Worm (Caenorhabditis elegans) whole organism, late embryonic: ENCODE results near the gene dsb-1.

ENCODE experiments used
- C08G9.2 ChIP-seq: sonication (generic microtip); optimal IDR thresholded peaks from 2 replicates; lab custom pipeline; 2016; ENCODE audit warnings: mild to moderate bottlenecking, missing genetic modification characterization, moderate library complexity, missing compliant biosample characterization
- C38D4.7 ChIP-seq: fragments of 200-800 bp; sonication (Bioruptor generic); optimal IDR thresholded peaks from 2 replicates; lab custom pipeline; 2018; ENCODE audit warnings: mild to moderate bottlenecking, missing genetic modification characterization, moderate library complexity, missing compliant biosample characterization
- K02D7.2 ChIP-seq: sonication (generic microtip); optimal IDR thresholded peaks from 2 replicates; lab custom pipeline; 2017; ENCODE audit warnings: mild to moderate bottlenecking, missing genetic modification characterization, missing compliant biosample characterization
- K09A11.1 ChIP-seq: sonication (generic microtip); optimal IDR thresholded peaks from 2 replicates; lab custom pipeline; 2017; ENCODE audit warnings: antibody characterized with exemption, mild to moderate bottlenecking, missing genetic modification characterization, missing compliant biosample characterization; ENCODE audit not compliant: insufficient read depth
- T23F11.4 ChIP-seq: fragments of 200-800 bp; sonication (Bioruptor generic); optimal IDR thresholded peaks from 2 replicates; lab custom pipeline; 2018; ENCODE audit warnings: mild to moderate bottlenecking, missing genetic modification characterization, missing compliant biosample characterization
- ama-1 ChIP-seq: fragments of 150-350 bp; optimal IDR thresholded peaks from 2 replicates; lab custom pipeline; 2014
- ceh-14 ChIP-seq: sonication (generic microtip); optimal IDR thresholded peaks from 2 replicates; lab custom pipeline; 2016; ENCODE audit warnings: missing genotype, missing genetic modification characterization, missing compliant biosample characterization
- ceh-18 ChIP-seq: sonication (generic microtip); optimal IDR thresholded peaks from 2 replicates; lab custom pipeline; 2016; ENCODE audit warnings: missing genetic modification characterization, missing compliant biosample characterization
- ceh-19 ChIP-seq: fragments of 200-800 bp; sonication (Bioruptor generic); optimal IDR thresholded peaks from 2 replicates; lab custom pipeline; 2018; ENCODE audit warnings: mild to moderate bottlenecking, missing genetic modification characterization, missing compliant biosample characterization
- ceh-2 ChIP-seq: sonication (generic microtip); optimal IDR thresholded peaks from 2 replicates; lab custom pipeline; 2016; ENCODE audit warnings: missing genotype, missing genetic modification characterization, missing compliant biosample characterization
- ceh-22 ChIP-seq: sonication (generic microtip); optimal IDR thresholded peaks from 2 replicates; lab custom pipeline; 2017; ENCODE audit warnings: missing biosample characterization, missing genetic modification characterization
- ceh-24 ChIP-seq: sonication (generic microtip); optimal IDR thresholded peaks from 2 replicates; lab custom pipeline; 2016; ENCODE audit warnings: mild to moderate bottlenecking, missing genetic modification characterization, missing compliant biosample characterization
- ceh-30 ChIP-seq: fragments of 150-350 bp; optimal IDR thresholded peaks from 2 replicates; lab custom pipeline; 2014; ENCODE audit warnings: missing biosample characterization, missing genetic modification characterization
- ceh-31 ChIP-seq: sonication (generic microtip); optimal IDR thresholded peaks from 2 replicates; lab custom pipeline; 2016; ENCODE audit warnings: missing genetic modification characterization, missing compliant biosample characterization
- ceh-34 ChIP-seq: sonication (generic microtip); optimal IDR thresholded peaks from 2 replicates; lab custom pipeline; 2016; ENCODE audit warnings: mild to moderate bottlenecking, missing genetic modification characterization, missing compliant biosample characterization
- ceh-45 ChIP-seq: fragments of 200-800 bp; sonication (Bioruptor generic); IDR thresholded peaks from 2 replicates; pipeline ENCODE4 v1.3.6; 2022; ENCODE audit warnings: missing genetic modification reagents, missing genetic modification characterization, missing compliant biosample characterization
- ceh-48 ChIP-seq: sonication (generic microtip); optimal IDR thresholded peaks from 2 replicates; lab custom pipeline; 2016; ENCODE audit warnings: missing genetic modification characterization, inconsistent platforms, missing compliant biosample characterization
- che-1 ChIP-seq: sonication (generic microtip); optimal IDR thresholded peaks from 2 replicates; lab custom pipeline; 2016; ENCODE audit warnings: mild to moderate bottlenecking, missing genetic modification characterization, missing compliant biosample characterization
- dmd-4 ChIP-seq: sonication (generic microtip); optimal IDR thresholded peaks from 2 replicates; lab custom pipeline; 2016; ENCODE audit warnings: borderline replicate concordance, missing genetic modification characterization, missing compliant biosample characterization
- dve-1 ChIP-seq: sonication (generic microtip); optimal IDR thresholded peaks from 2 replicates; lab custom pipeline; 2017; ENCODE audit warnings: antibody characterized with exemption, mild to moderate bottlenecking, missing genetic modification characterization, missing compliant biosample characterization
- elt-2 ChIP-seq: sonication (generic microtip); optimal IDR thresholded peaks from 2 replicates; lab custom pipeline; 2016; ENCODE audit warnings: missing genetic modification reagents, missing genetic modification characterization, missing compliant biosample characterization
- elt-4 ChIP-seq: sonication (generic microtip); optimal IDR thresholded peaks from 2 replicates; lab custom pipeline; 2016; ENCODE audit warnings: missing genetic modification characterization, missing compliant biosample characterization
- fax-1 ChIP-seq: sonication (generic microtip); optimal IDR thresholded peaks from 2 replicates; lab custom pipeline; 2016; ENCODE audit warnings: missing genotype, missing genetic modification characterization, missing compliant biosample characterization
- fkh-10 ChIP-seq: fragments of 150-350 bp; optimal IDR thresholded peaks from 2 replicates; lab custom pipeline; 2014; ENCODE audit warnings: missing biosample characterization, missing genetic modification reagents, missing genetic modification characterization
- fkh-6 ChIP-seq: sonication (generic microtip); optimal IDR thresholded peaks from 2 replicates; lab custom pipeline; 2016; ENCODE audit warnings: missing genetic modification characterization, missing compliant biosample characterization
- gmeb-2 ChIP-seq: sonication (generic microtip); optimal IDR thresholded peaks from 2 replicates; lab custom pipeline; 2016; ENCODE audit warnings: missing genetic modification characterization, inconsistent platforms, missing compliant biosample characterization
- hlh-13 ChIP-seq: fragments of 200-800 bp; sonication (Bioruptor generic); optimal IDR thresholded peaks from 2 replicates; lab custom pipeline; 2018; ENCODE audit warnings: mild to moderate bottlenecking, missing genetic modification characterization, missing compliant biosample characterization
- hlh-30 ChIP-seq: sonication (generic microtip); optimal IDR thresholded peaks from 2 replicates; lab custom pipeline; 2017; ENCODE audit warnings: antibody characterized with exemption, missing genetic modification characterization, missing compliant biosample characterization; ENCODE audit not compliant: insufficient read depth
- hlh-6 ChIP-seq: sonication (generic microtip); optimal IDR thresholded peaks from 2 replicates; lab custom pipeline; 2016; ENCODE audit warnings: missing genotype, missing genetic modification characterization, missing compliant biosample characterization
- lim-6 ChIP-seq: sonication (generic microtip); optimal IDR thresholded peaks from 2 replicates; lab custom pipeline; 2016; ENCODE audit warnings: missing genetic modification characterization, missing compliant biosample characterization
- lin-11 ChIP-seq: fragments of 200-800 bp; sonication (Bioruptor generic); optimal IDR thresholded peaks from 2 replicates; lab custom pipeline; 2018; ENCODE audit warnings: mild to moderate bottlenecking, missing genetic modification characterization, missing compliant biosample characterization
- madf-2 ChIP-seq: sonication (generic microtip); optimal IDR thresholded peaks from 2 replicates; lab custom pipeline; 2017; ENCODE audit warnings: missing genetic modification characterization, missing compliant biosample characterization
- nfya-1 ChIP-seq: sonication (generic microtip); optimal IDR thresholded peaks from 2 replicates; lab custom pipeline; 2017; ENCODE audit warnings: missing genetic modification characterization, mild to moderate bottlenecking, missing compliant biosample characterization, antibody characterized with exemption, moderate library complexity
- nhr-232 ChIP-seq: sonication (generic microtip); optimal IDR thresholded peaks from 2 replicates; lab custom pipeline; 2016; ENCODE audit warnings: missing genetic modification characterization, missing compliant biosample characterization
- npax-4 ChIP-seq: sonication (generic microtip); optimal IDR thresholded peaks from 2 replicates; lab custom pipeline; 2016; ENCODE audit warnings: missing genetic modification characterization, missing compliant biosample characterization
- odd-2 ChIP-seq: sonication (generic microtip); optimal IDR thresholded peaks from 2 replicates; lab custom pipeline; 2017; ENCODE audit warnings: antibody characterized with exemption, mild to moderate bottlenecking, missing genetic modification characterization, missing compliant biosample characterization
- pat-9 ChIP-seq: fragments of 200-800 bp; sonication (Bioruptor generic); optimal IDR thresholded peaks from 2 replicates; lab custom pipeline; 2018; ENCODE audit warnings: mild to moderate bottlenecking, missing genetic modification characterization, moderate library complexity, missing compliant biosample characterization
- pax-1 ChIP-seq: fragments of 150-350 bp; optimal IDR thresholded peaks from 2 replicates; lab custom pipeline; 2014; ENCODE audit warnings: missing biosample characterization, missing genetic modification characterization
- pha-2 ChIP-seq: sonication (generic microtip); optimal IDR thresholded peaks from 2 replicates; lab custom pipeline; 2017; ENCODE audit warnings: mild to moderate bottlenecking, missing genetic modification characterization, missing compliant biosample characterization
- pqm-1 ChIP-seq: sonication (generic microtip); optimal IDR thresholded peaks from 2 replicates; lab custom pipeline; 2016; ENCODE audit warnings: missing genetic modification characterization, missing compliant biosample characterization
- pros-1 ChIP-seq: fragments of 150-350 bp; optimal IDR thresholded peaks from 2 replicates; lab custom pipeline; 2014; ENCODE audit warnings: missing biosample characterization, missing genetic modification reagents, missing genetic modification characterization
- rnt-1 ChIP-seq: sonication (generic microtip); optimal IDR thresholded peaks from 2 replicates; lab custom pipeline; 2016; ENCODE audit warnings: missing genetic modification characterization, missing compliant biosample characterization
- sox-4 ChIP-seq: sonication (generic microtip); optimal IDR thresholded peaks from 2 replicates; lab custom pipeline; 2017; ENCODE audit warnings: mild to moderate bottlenecking, missing genetic modification characterization, inconsistent platforms, missing compliant biosample characterization
- syd-9 ChIP-seq: sonication (generic microtip); optimal IDR thresholded peaks from 2 replicates; lab custom pipeline; 2016; ENCODE audit warnings: mild to moderate bottlenecking, missing genetic modification characterization, moderate library complexity, missing compliant biosample characterization
- tbx-7 ChIP-seq: sonication (generic microtip); optimal IDR thresholded peaks from 2 replicates; lab custom pipeline; 2016; ENCODE audit warnings: missing genotype, missing genetic modification characterization, missing compliant biosample characterization
- unc-3 ChIP-seq, 2 experiments: fragments of 200-800 bp in 1 of 2; sonication (Bioruptor generic) in 1 of 2; sonication (generic microtip) in 1 of 2; conservative IDR thresholded peaks in 1 of 2; optimal IDR thresholded peaks in 1 of 2; 2 replicates each; pipeline versions ENCODE4 v1.3.6 to Lab custom; 2016 to 2022; ENCODE audit warnings: missing compliant biosample characterization in 2 of 2, missing genetic modification characterization in 2 of 2, missing genetic modification reagents in 1 of 2
- unc-42 ChIP-seq: sonication (generic microtip); optimal IDR thresholded peaks from 2 replicates; lab custom pipeline; 2016; ENCODE audit warnings: missing genotype, missing genetic modification characterization, missing compliant biosample characterization
- ztf-16 ChIP-seq: sonication (generic microtip); optimal IDR thresholded peaks from 2 replicates; lab custom pipeline; 2017; ENCODE audit warnings: missing genetic modification characterization, missing compliant biosample characterization

dsb-1 gene

DNA sequence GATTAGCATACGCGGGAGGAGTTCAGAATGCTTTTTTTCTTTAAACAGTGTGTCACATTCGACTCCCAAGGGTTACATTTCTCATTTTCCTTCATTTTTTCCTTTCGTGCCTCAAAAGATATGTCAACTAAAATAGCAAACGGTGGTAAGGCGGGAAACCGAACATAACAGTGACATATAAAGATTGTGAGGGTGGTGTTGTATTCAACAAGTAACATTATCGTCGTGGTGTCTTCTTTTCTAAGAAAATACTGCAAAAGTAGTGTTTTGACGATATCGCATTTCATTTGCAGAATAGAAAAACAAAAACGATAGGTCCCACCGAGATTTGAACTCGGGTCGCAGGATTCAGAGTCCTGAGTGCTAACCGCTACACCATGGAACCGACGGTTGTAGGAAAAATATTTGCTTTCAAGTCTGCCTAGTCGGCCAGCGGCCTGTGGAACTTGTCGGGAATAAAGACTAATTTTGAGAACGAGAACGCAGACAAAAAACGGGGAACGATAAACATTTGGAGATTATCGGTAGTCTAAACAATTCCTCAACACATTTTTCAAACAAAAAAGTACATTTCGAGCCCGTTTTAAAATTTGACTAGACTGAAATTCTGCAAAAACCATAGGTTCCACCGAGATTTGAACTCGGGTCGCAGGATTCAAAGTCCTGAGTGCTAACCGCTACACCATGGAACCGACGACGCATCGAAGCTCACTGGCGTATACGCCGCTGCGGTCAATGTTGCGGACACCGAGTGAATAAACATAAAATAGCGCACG lies 8.1 kb downstream of the dsb-1 start:
- TF ChIP-seq elt-2 (no peak), T23F11.4 (GFP tag; lab: Kevin White, UChicago) (no peak), dmd-4 (tag; lab: Kevin White, UChicago) (no peak), C08G9.2 (tag; lab: Kevin White, UChicago) (no peak), hlh-13 (GFP tag; lab: Kevin White, UChicago) (peak; percentile 31), odd-2 (no peak), elt-4 (no peak), ceh-31 (tag; lab: Kevin White, UChicago) (no peak), ceh-34 (tag; lab: Kevin White, UChicago) (no peak), hlh-6 (tag; lab: Kevin White, UChicago) (peak; percentile 44), rnt-1 (tag; lab: Kevin White, UChicago) (no peak), nhr-232 (tag; lab: Kevin White, UChicago) (peak; percentile 8), madf-2 (no peak), fax-1 (tag; lab: Kevin White, UChicago) (no peak), npax-4 (tag; lab: Kevin White, UChicago) (no peak), ceh-14 (tag; lab: Kevin White, UChicago) (no peak), fkh-10 (no peak), pqm-1 (tag; lab: Kevin White, UChicago) (no peak), ceh-22 (no peak), che-1 (tag; lab: Kevin White, UChicago) (peak; percentile 34), unc-42 (no peak), K09A11.1 (tag; lab: Kevin White, UChicago) (no peak), sox-4 (tag; lab: Kevin White, UChicago) (no peak), K02D7.2 (no peak), ceh-24 (tag; lab: Kevin White, UChicago) (no peak), ceh-18 (tag; lab: Kevin White, UChicago) (no peak), C38D4.7 (peak; percentile 40), nfya-1 (tag; lab: Kevin White, UChicago) (no peak), dve-1 (tag; lab: Kevin White, UChicago) (peak; percentile 22), ama-1 (lab: Kevin White, UChicago) (no peak), pros-1 (tag; lab: Kevin White, UChicago) (no peak), gmeb-2 (no peak), ceh-19 (GFP tag; lab: Kevin White, UChicago) (peak; percentile 46), ceh-30 (no peak), pat-9 (tag; lab: Kevin White, UChicago) (no peak), ztf-16 (tag; lab: Kevin White, UChicago) (no peak), lim-6 (no peak)

- TF ChIP-seq ceh-19 (GFP tag; lab: Kevin White, UChicago) (peak; percentile 22), syd-9 (tag; lab: Kevin White, UChicago) (no peak), T23F11.4 (GFP tag; lab: Kevin White, UChicago) (peak; percentile 27), hlh-30 (no peak), lim-6 (no peak), odd-2 (no peak), ceh-34 (tag; lab: Kevin White, UChicago) (no peak), pha-2 (no peak), npax-4 (tag; lab: Kevin White, UChicago) (peak; percentile 20), ceh-48 (tag; lab: Kevin White, UChicago) (no peak), K02D7.2 (no peak), pax-1 (tag; lab: Kevin White, UChicago) (no peak), lin-11 (tag; lab: Kevin White, UChicago) (no peak), elt-4 (no peak), elt-2 (peak; percentile 58), hlh-6 (tag; lab: Kevin White, UChicago) (no peak), ceh-2 (tag; lab: Kevin White, UChicago) (no peak), tbx-7 (tag; lab: Kevin White, UChicago) (no peak), C38D4.7 (peak; percentile 37), unc-3 (GFP tag; conservative IDR thresholded peaks at IDR 0.05; lab: Robert Waterston, UW) (peak; percentile 43; the same call in 1 of the 2 replicates), unc-3 (tag; optimal IDR thresholded peaks at IDR 0.05; lab: Kevin White, UChicago) (no peak), ceh-45 (GFP tag; lab: Robert Waterston, UW) (no peak), unc-42 (peak; percentile 62), hlh-13 (GFP tag; lab: Kevin White, UChicago) (no peak), fkh-6 (no peak), ama-1 (lab: Kevin White, UChicago) (no peak)
Observed at ce11 chrIV:12417536-12418195, 8.9 kb downstream of the dsb-1 start, which contains the start of gene F08G5.3. Gene F08G5.3 (minus strand): TSS chrIV:12417586.
